Worm (Caenorhabditis elegans) whole organism, L3 larva: Measurements from ENCODE around the gene srsx-25.

Source experiments
- R02D3.7 ChIP-seq: fragments of 150-350 bp; optimal IDR thresholded peaks from 2 replicates; lab custom pipeline; 2014; ENCODE audit warnings: missing biosample characterization, missing genetic modification characterization
- ZK546.5 ChIP-seq: sonication (generic microtip); optimal IDR thresholded peaks from 2 replicates; lab custom pipeline; 2017; ENCODE audit warnings: missing biosample characterization, missing genetic modification characterization
- ama-1 ChIP-seq: fragments of 150-350 bp; optimal IDR thresholded peaks from 2 replicates; lab custom pipeline; 2018
- ceh-16 ChIP-seq: sonication (generic microtip); optimal IDR thresholded peaks from 2 replicates; lab custom pipeline; 2017; ENCODE audit warnings: missing biosample characterization, missing genetic modification characterization
- ceh-28 ChIP-seq: fragments of 150-350 bp; optimal IDR thresholded peaks from 2 replicates; lab custom pipeline; 2014; ENCODE audit warnings: missing biosample characterization, missing genetic modification reagents, missing genetic modification characterization
- ceh-9 ChIP-seq: sonication (generic microtip); optimal IDR thresholded peaks from 2 replicates; lab custom pipeline; 2018; ENCODE audit warnings: missing biosample characterization, missing genetic modification characterization
- egl-27 ChIP-seq: sonication (generic microtip); optimal IDR thresholded peaks from 4 replicates; lab custom pipeline; 2017; ENCODE audit warnings: missing biosample characterization, missing genetic modification reagents, missing genetic modification characterization
- egl-5 ChIP-seq: fragments of 150-350 bp; optimal IDR thresholded peaks from 2 replicates; lab custom pipeline; 2017; ENCODE audit warnings: missing biosample characterization, missing genetic modification reagents, missing genetic modification characterization, inconsistent platforms
- elt-1 ChIP-seq: fragments of 150-350 bp; optimal IDR thresholded peaks from 2 replicates; lab custom pipeline; 2014; ENCODE audit warnings: missing biosample characterization, missing genetic modification characterization
- elt-2 ChIP-seq: sonication (generic microtip); optimal IDR thresholded peaks from 2 replicates; lab custom pipeline; 2016; ENCODE audit warnings: missing genetic modification reagents, mild to moderate bottlenecking, missing genetic modification characterization, missing compliant biosample characterization
- eor-1 ChIP-seq, 2 experiments: fragments of 150-350 bp; optimal IDR thresholded peaks; 2 replicates each; lab custom pipeline; 2014 to 2018; ENCODE audit warnings: missing biosample characterization in 2 of 2, missing genetic modification characterization in 2 of 2
- fkh-10 ChIP-seq: sonication (generic microtip); optimal IDR thresholded peaks from 2 replicates; lab custom pipeline; 2017; ENCODE audit warnings: missing biosample characterization, missing genetic modification reagents, missing genetic modification characterization
- fkh-2 ChIP-seq: fragments of 150-350 bp; optimal IDR thresholded peaks from 2 replicates; lab custom pipeline; 2014; ENCODE audit warnings: missing biosample characterization, missing genetic modification reagents, missing genetic modification characterization
- jun-1 ChIP-seq: fragments of 150-350 bp; optimal IDR thresholded peaks from 2 replicates; lab custom pipeline; 2014; ENCODE audit warnings: missing biosample characterization, missing genetic modification reagents, missing genetic modification characterization
- lin-15B ChIP-seq: fragments of 150-350 bp; optimal IDR thresholded peaks from 2 replicates; lab custom pipeline; 2014; ENCODE audit warnings: missing biosample characterization, missing genetic modification characterization
- mdl-1 ChIP-seq: fragments of 150-350 bp; optimal IDR thresholded peaks from 2 replicates; lab custom pipeline; 2014; ENCODE audit warnings: missing biosample characterization, missing genetic modification characterization
- mml-1 ChIP-seq: fragments of 150-350 bp; sonication (generic microtip); optimal IDR thresholded peaks from 3 replicates; lab custom pipeline; 2014; ENCODE audit warnings: missing biosample characterization, missing genetic modification characterization
- nhr-11 ChIP-seq: fragments of 150-350 bp; optimal IDR thresholded peaks from 2 replicates; lab custom pipeline; 2014; ENCODE audit warnings: missing biosample characterization, missing genetic modification characterization
- nhr-12 ChIP-seq: fragments of 150-350 bp; optimal IDR thresholded peaks from 2 replicates; lab custom pipeline; 2014; ENCODE audit warnings: missing biosample characterization, missing genetic modification characterization
- nhr-23 ChIP-seq: fragments of 150-350 bp; optimal IDR thresholded peaks from 2 replicates; lab custom pipeline; 2014; ENCODE audit warnings: missing biosample characterization, missing genetic modification reagents, missing genetic modification characterization
- nhr-237 ChIP-seq: fragments of 150-350 bp; optimal IDR thresholded peaks from 2 replicates; lab custom pipeline; 2014; ENCODE audit warnings: missing biosample characterization, missing genetic modification characterization
- nhr-25 ChIP-seq: sonication (generic microtip); optimal IDR thresholded peaks from 2 replicates; lab custom pipeline; 2017; ENCODE audit warnings: missing biosample characterization, missing genetic modification characterization
- nhr-28 ChIP-seq: fragments of 150-350 bp; optimal IDR thresholded peaks from 2 replicates; lab custom pipeline; 2014; ENCODE audit warnings: missing biosample characterization, missing genetic modification characterization
- nhr-76 ChIP-seq: fragments of 150-350 bp; sonication (generic microtip); optimal IDR thresholded peaks from 5 replicates; lab custom pipeline; 2014; ENCODE audit warnings: missing biosample characterization, missing genetic modification characterization
- nhr-77 ChIP-seq: fragments of 150-350 bp; optimal IDR thresholded peaks from 2 replicates; lab custom pipeline; 2014; ENCODE audit warnings: missing biosample characterization, missing genetic modification characterization
- pha-4 ChIP-seq: fragments of 150-350 bp; optimal IDR thresholded peaks from 2 replicates; lab custom pipeline; 2014; ENCODE audit warnings: missing biosample characterization, missing genetic modification reagents, missing genetic modification characterization
- pqm-1 ChIP-seq: fragments of 150-350 bp; optimal IDR thresholded peaks from 2 replicates; lab custom pipeline; 2017; ENCODE audit warnings: missing biosample characterization, missing genetic modification characterization, inconsistent platforms
- sea-2 ChIP-seq: fragments of 150-350 bp; sonication (generic microtip); optimal IDR thresholded peaks from 4 replicates; lab custom pipeline; 2014; ENCODE audit warnings: missing biosample characterization, missing genetic modification reagents, missing genetic modification characterization
- skn-1 ChIP-seq: fragments of 150-350 bp; optimal IDR thresholded peaks from 2 replicates; lab custom pipeline; 2014; ENCODE audit warnings: missing biosample characterization, missing genetic modification characterization
- snpc-4 ChIP-seq: fragments of 150-350 bp; optimal IDR thresholded peaks from 2 replicates; lab custom pipeline; 2014; ENCODE audit warnings: missing biosample characterization, missing genetic modification characterization
- tbx-2 ChIP-seq: sonication (generic microtip); optimal IDR thresholded peaks from 2 replicates; lab custom pipeline; 2016; ENCODE audit warnings: mild to moderate bottlenecking, missing genetic modification characterization, missing compliant biosample characterization
- zag-1 ChIP-seq: fragments of 150-350 bp; optimal IDR thresholded peaks from 2 replicates; lab custom pipeline; 2014; ENCODE audit warnings: missing biosample characterization, missing genetic modification characterization

Gene srsx-25

ce11 chrIV:13323823-13324359 is 41.1 kb upstream of the srsx-25 start, which contains the start of gene fat-2:
Gene fat-2, plus strand, starts transcription at chrIV:13323873.
- TF ChIP-seq mdl-1 (tag; lab: Kevin White, UChicago): no peak
- no peak for TF ChIP-seq fkh-10

- no peak for TF ChIP-seq nhr-25 (tag; lab: Kevin White, UChicago)
- TF ChIP-seq elt-1 (tag; lab: Kevin White, UChicago): no peak
- peak; percentile 69 for TF ChIP-seq jun-1 (tag; lab: Kevin White, UChicago)
- TF ChIP-seq tbx-2: no peak
- TF ChIP-seq pha-4: peak; percentile 49
- TF ChIP-seq elt-2 (tag; lab: Kevin White, UChicago): peak; percentile 98
- peak; percentile 95 for TF ChIP-seq pqm-1 (tag; lab: Kevin White, UChicago)
Measured at ce11 chrIV:13327064-13327463, 37.9 kb upstream of the srsx-25 start.

DNA sequence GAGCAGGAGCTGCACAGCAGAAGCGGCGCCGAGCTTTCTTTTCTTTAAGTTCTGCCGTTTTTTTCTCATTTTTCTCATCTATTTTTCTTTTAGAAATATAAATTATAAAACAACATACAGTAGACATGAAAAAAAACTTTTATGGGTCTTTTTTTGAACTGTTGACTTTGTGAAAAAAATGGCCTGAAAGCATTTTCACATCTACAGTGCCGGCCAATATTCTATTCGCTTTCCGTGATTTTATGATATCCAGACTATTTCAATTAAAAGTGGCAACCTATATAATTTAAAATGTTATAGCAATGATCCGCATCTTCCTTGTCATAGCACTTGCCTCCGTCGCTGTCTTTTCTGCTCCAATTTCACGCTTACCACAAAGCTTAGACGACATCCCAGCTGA is 36.9 kb upstream of the srsx-25 start, which contains the start of gene far-6:
Gene far-6 (plus strand): TSS at position 301 of the 400 bp plus-strand sequence.
- no peak for TF ChIP-seq nhr-76 (tag; lab: Kevin White, UChicago)
- no peak for TF ChIP-seq eor-1 (tag; optimal IDR thresholded peaks at IDR 0.05; lab: Kevin White, UChicago)
- no peak for TF ChIP-seq R02D3.7 (tag; lab: Kevin White, UChicago)
- no peak for TF ChIP-seq ama-1 (lab: Kevin White, UChicago)
- TF ChIP-seq sea-2 (GFP tag; lab: Kevin White, UChicago): no peak

- TF ChIP-seq nhr-23 (no peak), pha-4 (peak; percentile 50), fkh-2 (no peak), nhr-28 (tag; lab: Kevin White, UChicago) (no peak), ceh-28 (tag; lab: Kevin White, UChicago) (no peak), pqm-1 (tag; lab: Kevin White, UChicago) (no peak)
Measured at ce11 chrIV:13330547-13330946, 34.4 kb upstream of the srsx-25 start.

ce11 chrIV:13331285-13331684 is 33.7 kb upstream of the srsx-25 start, which contains the start of gene pqn-74:
Gene pqn-74, minus strand, starts transcription at chrIV:13331406.
- no peak for TF ChIP-seq ceh-16
- no peak for TF ChIP-seq nhr-237 (tag; lab: Kevin White, UChicago)
- TF ChIP-seq ZK546.5 (tag; lab: Kevin White, UChicago): no peak
- TF ChIP-seq egl-5 (tag; lab: Kevin White, UChicago): no peak
- no peak for TF ChIP-seq snpc-4 (tag; lab: Kevin White, UChicago)
- TF ChIP-seq nhr-28 (tag; lab: Kevin White, UChicago): no peak
- TF ChIP-seq pha-4: peak; percentile 28
- TF ChIP-seq nhr-25 (tag; lab: Kevin White, UChicago): no peak
- TF ChIP-seq lin-15B (tag; lab: Kevin White, UChicago): no peak

ce11 chrIV:13334287-13334686 is 30.7 kb upstream of the srsx-25 start:
- TF ChIP-seq nhr-12 (tag; lab: Kevin White, UChicago) (no peak), nhr-11 (tag; lab: Kevin White, UChicago) (no peak), ceh-16 (no peak), pha-4 (peak; percentile 61), elt-1 (tag; lab: Kevin White, UChicago) (no peak), egl-27 (no peak), ama-1 (lab: Kevin White, UChicago) (no peak), nhr-77 (tag; lab: Kevin White, UChicago) (no peak), pqm-1 (tag; lab: Kevin White, UChicago) (peak; percentile 49), elt-2 (tag; lab: Kevin White, UChicago) (peak; percentile 76), mml-1 (tag; lab: Kevin White, UChicago) (no peak), egl-5 (tag; lab: Kevin White, UChicago) (no peak)

- no peak for TF ChIP-seq skn-1
- no peak for TF ChIP-seq sea-2 (GFP tag; lab: Kevin White, UChicago)
- TF ChIP-seq ceh-9 (tag; lab: Kevin White, UChicago): no peak
- TF ChIP-seq nhr-77 (tag; lab: Kevin White, UChicago): no peak
- TF ChIP-seq nhr-23: no peak
- no peak for TF ChIP-seq nhr-12 (tag; lab: Kevin White, UChicago)
- no peak for TF ChIP-seq fkh-2
- TF ChIP-seq pqm-1 (tag; lab: Kevin White, UChicago): no peak
- TF ChIP-seq tbx-2: no peak
- TF ChIP-seq zag-1 (tag; lab: Kevin White, UChicago): no peak
- no peak for TF ChIP-seq elt-1 (tag; lab: Kevin White, UChicago)
Measured at ce11 chrIV:13342555-13342954, 22.4 kb upstream of the srsx-25 start, which contains the start of gene W02A2.5. Gene W02A2.5, plus strand, starts transcription at chrIV:13342855.
